Worm (Caenorhabditis elegans) whole organism, L4 larva: ENCODE data around the gene R05F9.9.
"Not testable (repeated sequence)": the region's sequence is repeated elsewhere in the genome, so short reads cannot be mapped to it uniquely, and the experiment has no call there.

Experiments
- D1046.2 ChIP-seq: fragments of 200-800 bp; sonication (Bioruptor generic); IDR thresholded peaks from 2 replicates; pipeline ENCODE4 v1.3.6; 2022; ENCODE audit warnings: missing genetic modification characterization, missing compliant biosample characterization
- F10B5.3 ChIP-seq: sonication (generic microtip); optimal IDR thresholded peaks from 2 replicates; lab custom pipeline; 2016; ENCODE audit warnings: mild to moderate bottlenecking, missing genetic modification characterization, missing compliant biosample characterization
- F37D6.2 ChIP-seq: sonication (generic microtip); optimal IDR thresholded peaks from 2 replicates; lab custom pipeline; 2016; ENCODE audit warnings: mild to moderate bottlenecking, missing genetic modification characterization, missing compliant biosample characterization
- F49E8.2 ChIP-seq: sonication (generic microtip); optimal IDR thresholded peaks from 2 replicates; lab custom pipeline; 2016; ENCODE audit warnings: missing compliant biosample characterization, mild to moderate bottlenecking, missing genetic modification characterization, borderline replicate concordance
- T20F7.1 ChIP-seq: fragments of 200-800 bp; sonication (Bioruptor generic); optimal IDR thresholded peaks from 2 replicates; lab custom pipeline; 2018; ENCODE audit warnings: mild to moderate bottlenecking, missing genetic modification characterization, missing compliant biosample characterization
- T26A8.4 ChIP-seq: fragments of 200-800 bp; sonication (Bioruptor generic); IDR thresholded peaks from 2 replicates; pipeline ENCODE4 v1.3.6; 2022; ENCODE audit warnings: missing genetic modification characterization, missing compliant biosample characterization
- Y105C5A.15 ChIP-seq: fragments of 200-800 bp; sonication (Bioruptor generic); IDR thresholded peaks from 2 replicates; pipeline ENCODE4 v1.3.6; 2022; ENCODE audit warnings: missing genetic modification characterization, missing compliant biosample characterization
- ZK546.5 ChIP-seq, 2 experiments: sonication (generic microtip); optimal IDR thresholded peaks; 2 replicates each; lab custom pipeline; 2017; ENCODE audit warnings: missing biosample characterization in 2 of 2, missing genetic modification characterization in 2 of 2
- aha-1 ChIP-seq: fragments of 150-350 bp; peaks from one replicate; lab custom pipeline; 2014; ENCODE audit warnings: missing biosample characterization, missing genetic modification characterization
- ama-1 ChIP-seq: fragments of 150-350 bp; optimal IDR thresholded peaks from 2 replicates; lab custom pipeline; 2014; ENCODE audit warnings: inconsistent platforms, mixed read lengths
- ceh-32 ChIP-seq: sonication (generic microtip); optimal IDR thresholded peaks from 2 replicates; lab custom pipeline; 2016; ENCODE audit warnings: mild to moderate bottlenecking, missing genetic modification characterization, missing compliant biosample characterization; ENCODE audit not compliant: poor library complexity
- ces-1 ChIP-seq: fragments of 150-350 bp; sonication (generic microtip); optimal IDR thresholded peaks from 4 replicates; lab custom pipeline; 2014; ENCODE audit warnings: missing biosample characterization, missing genetic modification reagents, missing genetic modification characterization
- daf-16 ChIP-seq, 3 experiments: sonication (generic microtip); optimal IDR thresholded peaks; 2 replicates each; lab custom pipeline; 2016 to 2017; ENCODE audit warnings: missing genetic modification characterization in 3 of 3, missing genetic modification reagents in 3 of 3, mild to moderate bottlenecking in 2 of 3, missing compliant biosample characterization in 2 of 3, missing biosample characterization in 1 of 3, moderate library complexity in 1 of 3
- daf-19 ChIP-seq: fragments of 200-800 bp; sonication (Bioruptor generic); conservative IDR thresholded peaks from 2 replicates; pipeline ENCODE4 v1.3.6; 2022; ENCODE audit warnings: missing genetic modification characterization, missing compliant biosample characterization
- dmd-9 ChIP-seq: fragments of 200-800 bp; sonication (Bioruptor generic); IDR thresholded peaks from 2 replicates; pipeline ENCODE4 v1.3.6; 2022; ENCODE audit warnings: missing genetic modification reagents, missing genetic modification characterization, missing compliant biosample characterization
- dpl-1 ChIP-seq: fragments of 150-350 bp; optimal IDR thresholded peaks from 2 replicates; lab custom pipeline; 2014; ENCODE audit warnings: missing biosample characterization, missing genetic modification reagents, missing genetic modification characterization
- duxl-1 ChIP-seq: sonication (generic microtip); optimal IDR thresholded peaks from 2 replicates; lab custom pipeline; 2016; ENCODE audit warnings: mild to moderate bottlenecking, missing genetic modification characterization, moderate library complexity, missing compliant biosample characterization; ENCODE audit not compliant: poor library complexity
- hlh-11 ChIP-seq: fragments of 200-800 bp; sonication (Bioruptor generic); optimal IDR thresholded peaks from 2 replicates; lab custom pipeline; 2018; ENCODE audit warnings: mild to moderate bottlenecking, missing genetic modification characterization, missing compliant biosample characterization
- lin-15B ChIP-seq: fragments of 150-350 bp; sonication (generic microtip); optimal IDR thresholded peaks from 3 replicates; lab custom pipeline; 2014; ENCODE audit warnings: missing biosample characterization, missing genetic modification characterization
- lir-3 ChIP-seq: sonication (generic microtip); optimal IDR thresholded peaks from 2 replicates; lab custom pipeline; 2016; ENCODE audit warnings: mild to moderate bottlenecking, missing genetic modification characterization, missing compliant biosample characterization
- madf-5 ChIP-seq, 2 experiments: fragments of 200-800 bp; sonication (Bioruptor generic); IDR thresholded peaks; 2 replicates each; pipeline ENCODE4 v1.3.6; 2022; ENCODE audit warnings: missing compliant biosample characterization in 2 of 2, missing genetic modification characterization in 2 of 2
- mep-1 ChIP-seq: fragments of 150-350 bp; sonication (generic microtip); optimal IDR thresholded peaks from 3 replicates; lab custom pipeline; 2014; ENCODE audit warnings: missing biosample characterization, missing genetic modification characterization
- mes-2 ChIP-seq: sonication (generic microtip); optimal IDR thresholded peaks from 2 replicates; lab custom pipeline; 2016; ENCODE audit warnings: missing genotype, mild to moderate bottlenecking, missing genetic modification characterization, missing compliant biosample characterization; ENCODE audit not compliant: poor library complexity, severe bottlenecking
- mxl-3 ChIP-seq: fragments of 200-800 bp; sonication (Bioruptor generic); optimal IDR thresholded peaks from 2 replicates; lab custom pipeline; 2018; ENCODE audit warnings: mild to moderate bottlenecking, missing genetic modification characterization, missing compliant biosample characterization
- nhr-11 ChIP-seq: fragments of 150-350 bp; optimal IDR thresholded peaks from 2 replicates; lab custom pipeline; 2014; ENCODE audit warnings: missing biosample characterization, missing genetic modification characterization
- nhr-28 ChIP-seq: fragments of 150-350 bp; optimal IDR thresholded peaks from 2 replicates; lab custom pipeline; 2014; ENCODE audit warnings: missing biosample characterization, missing genetic modification characterization
- nhr-48 ChIP-seq: sonication (generic microtip); optimal IDR thresholded peaks from 2 replicates; lab custom pipeline; 2016; ENCODE audit warnings: mild to moderate bottlenecking, missing genetic modification characterization, missing compliant biosample characterization
- php-3 ChIP-seq: fragments of 200-800 bp; sonication (Bioruptor generic); IDR thresholded peaks from 2 replicates; pipeline ENCODE4 v1.3.6; 2022; ENCODE audit warnings: missing genetic modification reagents, missing genetic modification characterization, missing compliant biosample characterization
- rbr-2 ChIP-seq: sonication (generic microtip); optimal IDR thresholded peaks from 2 replicates; lab custom pipeline; 2016; ENCODE audit warnings: missing genotype, missing genetic modification characterization, missing compliant biosample characterization
- skn-1 ChIP-seq: fragments of 150-350 bp; optimal IDR thresholded peaks from 2 replicates; lab custom pipeline; 2014; ENCODE audit warnings: missing biosample characterization, missing genetic modification characterization
- spr-1 ChIP-seq: sonication (generic microtip); optimal IDR thresholded peaks from 2 replicates; lab custom pipeline; 2016; ENCODE audit warnings: mild to moderate bottlenecking, missing genetic modification characterization, missing compliant biosample characterization
- tra-1 ChIP-seq: fragments of 200-800 bp; sonication (Bioruptor generic); IDR thresholded peaks from 2 replicates; pipeline ENCODE4 v1.3.6; 2022; ENCODE audit warnings: missing genetic modification reagents, missing genetic modification characterization, missing compliant biosample characterization
- vab-7 ChIP-seq: fragments of 200-800 bp; sonication (Bioruptor generic); IDR thresholded peaks from 2 replicates; pipeline ENCODE4 v1.3.6; 2022; ENCODE audit warnings: missing genetic modification reagents, missing genetic modification characterization, missing compliant biosample characterization
- zfp-2 ChIP-seq: sonication (generic microtip); optimal IDR thresholded peaks from 2 replicates; lab custom pipeline; 2016; ENCODE audit warnings: mild to moderate bottlenecking, missing genetic modification characterization, missing compliant biosample characterization
- zfp-3 ChIP-seq: fragments of 200-800 bp; sonication (Bioruptor generic); conservative IDR thresholded peaks from 2 replicates; pipeline ENCODE4 v1.3.6; 2022; ENCODE audit warnings: missing genetic modification reagents, missing genetic modification characterization, missing compliant biosample characterization
- zip-2 ChIP-seq: fragments of 150-350 bp; optimal IDR thresholded peaks from 2 replicates; lab custom pipeline; 2014; ENCODE audit warnings: missing biosample characterization, missing genetic modification characterization

The R05F9.9 gene

DNA sequence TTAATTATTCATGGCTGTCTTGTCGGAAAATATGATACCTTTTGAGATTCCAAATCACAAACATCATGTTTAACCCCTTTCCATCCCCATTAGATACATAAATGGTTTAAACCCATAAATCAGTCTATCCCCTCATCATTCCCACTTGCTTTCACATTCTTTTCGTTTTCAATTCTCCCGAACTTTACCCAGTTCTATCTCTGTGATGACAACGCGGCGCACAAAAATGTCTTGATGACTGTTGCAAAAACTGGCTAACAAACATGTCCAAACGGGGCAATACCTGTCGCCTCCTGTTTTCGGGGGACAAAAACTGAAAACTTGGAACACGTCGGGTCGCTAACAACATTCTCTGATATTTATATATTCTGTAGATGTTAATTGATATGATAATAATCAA is 35.9 kb downstream of the R05F9.9 start:
- TF ChIP-seq hlh-11 (tag; lab: Kevin White, UChicago) (peak; percentile 71), dmd-9 (GFP tag; lab: Robert Waterston, UW) (no peak), T20F7.1 (GFP tag; lab: Kevin White, UChicago) (no peak), skn-1 (no peak), F37D6.2 (tag; lab: Kevin White, UChicago) (no peak), nhr-28 (tag; lab: Kevin White, UChicago) (peak; percentile 42), mxl-3 (GFP tag; lab: Kevin White, UChicago) (peak; percentile 65), spr-1 (tag; lab: Kevin White, UChicago) (no peak), dpl-1 (GFP tag; lab: Kevin White, UChicago) (peak; percentile 16), T26A8.4 (GFP tag; lab: Robert Waterston, UW) (peak; percentile 52; the same call in 1 of the 2 replicates), php-3 (GFP tag; lab: Robert Waterston, UW) (no peak), mep-1 (tag; lab: Kevin White, UChicago) (no peak), zfp-2 (tag; lab: Kevin White, UChicago) (no peak), nhr-48 (peak; percentile 45), ama-1 (peak; percentile 82), madf-5 (GFP tag; IDR thresholded peaks at IDR 0.05; lab: Robert Waterston, UW) (0 out of 4 replicates have a peak, but pooled peaks of 1 of the 2 experiments have one; percentile 16), ZK546.5 (tag; optimal IDR thresholded peaks at IDR 0.05; lab: Kevin White, UChicago) (no peak), daf-19 (GFP tag; lab: Robert Waterston, UW) (no peak), lir-3 (tag; lab: Kevin White, UChicago) (no peak), F10B5.3 (tag; lab: Kevin White, UChicago) (no peak), mes-2 (tag; lab: Kevin White, UChicago) (no peak), ceh-32 (no peak), aha-1 (tag; lab: Kevin White, UChicago) (peak; percentile 73)

ce11 chrII:4863357-4863756 is 38.5 kb downstream of the R05F9.9 start, which contains the start of the genes mpst-4 and F11G11.14:
Gene mpst-4, minus strand, starts transcription at chrII:4863457.
Gene F11G11.14, plus strand, starts transcription at chrII:4863681.
- TF ChIP-seq nhr-11 (tag; lab: Kevin White, UChicago) (no peak), vab-7 (GFP tag; lab: Robert Waterston, UW) (no peak), lin-15B (tag; lab: Kevin White, UChicago) (no peak), zip-2 (tag; lab: Kevin White, UChicago) (no peak), Y105C5A.15 (GFP tag; lab: Robert Waterston, UW) (no peak), ces-1 (GFP tag; lab: Kevin White, UChicago) (no peak)
- TF ChIP-seq, all 104 proteins: peak for 0

DNA sequence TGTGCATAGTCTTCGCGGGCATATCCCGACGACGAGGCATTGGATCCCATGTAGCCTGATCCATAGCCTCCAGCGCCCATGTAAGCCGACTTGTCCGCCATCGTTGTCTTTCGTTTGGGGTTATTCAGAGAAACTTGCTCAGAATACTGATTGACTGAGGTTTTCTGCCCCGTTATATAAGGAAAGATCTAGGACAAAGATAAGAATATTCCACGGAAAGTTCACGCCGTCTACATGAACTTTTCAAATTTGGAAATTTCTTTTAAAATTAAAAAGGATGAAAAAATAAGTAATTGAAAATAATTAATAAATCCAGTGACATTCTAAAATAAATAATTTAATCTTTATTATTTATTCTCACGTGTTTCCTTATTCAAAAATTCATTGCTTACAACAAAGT is 41.6 kb downstream of the R05F9.9 start, which contains the start of the genes nspd-5 and F11G11.4:
Gene nspd-5, minus strand, starts transcription at position 101 of the 400 bp plus-strand sequence.
Gene F11G11.4, plus strand, starts transcription at position 335 of the 400 bp plus-strand sequence.
- TF ChIP-seq D1046.2 (GFP tag; lab: Robert Waterston, UW); dpl-1 (GFP tag; lab: Kevin White, UChicago); tra-1 (GFP tag; lab: Robert Waterston, UW): not testable (repeated sequence)

DNA sequence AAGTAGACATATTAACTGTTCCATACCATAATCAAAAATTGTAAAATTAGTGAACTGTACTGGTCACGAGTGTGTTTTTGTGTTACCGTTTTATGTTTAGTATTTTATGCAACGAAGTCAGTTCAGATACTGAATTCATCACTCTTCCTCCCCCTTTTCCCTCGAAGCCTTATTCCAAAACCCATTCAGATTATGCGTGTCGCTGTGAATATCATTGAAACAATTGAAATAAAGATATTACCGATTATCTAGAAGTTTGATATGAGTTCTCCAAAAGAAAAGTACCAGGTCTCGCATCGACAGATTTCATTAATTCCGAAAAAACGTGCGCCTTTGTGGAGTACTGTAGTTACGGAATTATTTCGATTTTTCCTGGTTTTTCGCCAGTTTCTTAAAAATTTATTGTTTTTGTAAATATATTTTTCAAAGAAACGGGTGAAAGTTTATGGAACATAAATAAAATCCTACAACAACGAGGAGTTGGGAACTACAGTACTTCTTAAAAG is 42.9 kb downstream of the R05F9.9 start:
- TF ChIP-seq duxl-1 (peak; percentile 38), dpl-1 (GFP tag; lab: Kevin White, UChicago) (peak; percentile 20), daf-16 (GFP tag; optimal IDR thresholded peaks at IDR 0.05; lab: Kevin White, UChicago) (no peak), daf-16 (tag; optimal IDR thresholded peaks at IDR 0.05; lab: Kevin White, UChicago) (peak; percentile 1), aha-1 (tag; lab: Kevin White, UChicago) (peak; percentile 95), ama-1 (peak; percentile 71), zfp-2 (tag; lab: Kevin White, UChicago) (no peak), rbr-2 (no peak), zfp-3 (GFP tag; lab: Robert Waterston, UW) (0 out of 2 replicates have a peak, but pooled peaks have one; percentile 29), F49E8.2 (tag; lab: Kevin White, UChicago) (no peak)
